Fruit fly (Drosophila melanogaster) whole organism, embryonic: Measurements from ENCODE around the gene fok.
A peak's percentile ranks its signal among the peaks of the same experiment; 100 is the strongest.

Experiments
- CG10959 ChIP-seq: fragments of 200-800 bp; sonication (Bioruptor generic); IDR thresholded peaks from 2 replicates; pipeline ENCODE4 v1.3.6; 2022; ENCODE audit warnings: missing biosample characterization, missing genetic modification characterization
- CG11560 ChIP-seq: fragments of 200-800 bp; sonication (Bioruptor generic); IDR thresholded peaks from 3 replicates; pipeline ENCODE4 v1.3.6; 2022; ENCODE audit warnings: missing biosample characterization, missing genetic modification characterization
- CG12391 ChIP-seq: fragments of 200-800 bp; sonication (Bioruptor generic); optimal IDR thresholded peaks from 3 replicates; lab custom pipeline; 2018; ENCODE audit warnings: missing biosample characterization, mild to moderate bottlenecking, missing genetic modification characterization, moderate library complexity
- CG14014 ChIP-seq: fragments of 200-800 bp; sonication (Bioruptor generic); IDR thresholded peaks from 2 replicates; pipeline ENCODE4 v1.3.6; 2022; ENCODE audit warnings: missing biosample characterization, missing genetic modification characterization
- CG14441 ChIP-seq: fragments of 200-800 bp; sonication (Bioruptor generic); IDR thresholded peaks from 2 replicates; pipeline ENCODE4 v1.3.6; 2022; ENCODE audit warnings: missing biosample characterization, missing genetic modification characterization
- CG15479 ChIP-seq: fragments of 200-800 bp; sonication (Bioruptor generic); optimal IDR thresholded peaks from 3 replicates; lab custom pipeline; 2019; ENCODE audit warnings: missing biosample characterization, mild to moderate bottlenecking, missing genetic modification characterization, moderate library complexity
- CG16815 ChIP-seq: fragments of 200-800 bp; sonication (Bioruptor generic); optimal IDR thresholded peaks from 3 replicates; lab custom pipeline; 2017; ENCODE audit warnings: missing biosample characterization, mild to moderate bottlenecking, missing genetic modification characterization
- CG17328 ChIP-seq: fragments of 200-800 bp; sonication (Bioruptor generic); IDR thresholded peaks from 2 replicates; pipeline ENCODE4 v1.3.6; 2022; ENCODE audit warnings: missing biosample characterization, missing genetic modification characterization
- CG17568 ChIP-seq: fragments of 200-800 bp; sonication (Bioruptor generic); optimal IDR thresholded peaks from 2 replicates; lab custom pipeline; 2018; ENCODE audit warnings: missing biosample characterization, mild to moderate bottlenecking, missing genetic modification characterization, moderate library complexity
- CG18599 ChIP-seq: fragments of 200-800 bp; sonication (Bioruptor generic); optimal IDR thresholded peaks from 3 replicates; lab custom pipeline; 2017; ENCODE audit warnings: missing biosample characterization, missing genetic modification characterization, mild to moderate bottlenecking, moderate library complexity, missing genetic modification reagents
- CG18619 ChIP-seq: fragments of 200-800 bp; sonication (Bioruptor generic); optimal IDR thresholded peaks from 3 replicates; lab custom pipeline; 2017; ENCODE audit warnings: missing biosample characterization, mild to moderate bottlenecking, missing genetic modification characterization
- CG30431 ChIP-seq: fragments of 200-800 bp; sonication (Bioruptor generic); optimal IDR thresholded peaks from 2 replicates; lab custom pipeline; 2017; ENCODE audit warnings: missing biosample characterization, missing genetic modification characterization
- CG31224 ChIP-seq: fragments of 200-800 bp; sonication (Bioruptor generic); IDR thresholded peaks from 2 replicates; pipeline ENCODE4 v1.3.6; 2022; ENCODE audit warnings: missing biosample characterization, missing genetic modification characterization
- CG31388 ChIP-seq: fragments of 200-800 bp; sonication (Bioruptor generic); optimal IDR thresholded peaks from 2 replicates; lab custom pipeline; 2016; ENCODE audit warnings: missing biosample characterization, missing genetic modification characterization
- CG33557 ChIP-seq: fragments of 200-800 bp; sonication (Bioruptor generic); optimal IDR thresholded peaks from 2 replicates; lab custom pipeline; 2019; ENCODE audit warnings: missing biosample characterization, mild to moderate bottlenecking, missing genetic modification characterization, moderate library complexity
- CG3847 ChIP-seq: fragments of 200-800 bp; sonication (Bioruptor generic); IDR thresholded peaks from 2 replicates; pipeline ENCODE4 v1.3.6; 2022; ENCODE audit warnings: missing biosample characterization, missing genetic modification characterization
- CG4854 ChIP-seq: fragments of 200-800 bp; sonication (Bioruptor generic); optimal IDR thresholded peaks from 2 replicates; lab custom pipeline; 2016; ENCODE audit warnings: missing biosample characterization, missing genetic modification characterization, inconsistent platforms
- CG5245 ChIP-seq: fragments of 200-800 bp; sonication (Bioruptor generic); optimal IDR thresholded peaks from 3 replicates; lab custom pipeline; 2016; ENCODE audit warnings: missing biosample characterization, missing genetic modification characterization
- CG6175 ChIP-seq: fragments of 200-800 bp; sonication (Bioruptor generic); IDR thresholded peaks from 3 replicates; pipeline ENCODE4 v1.3.6; 2022; ENCODE audit warnings: missing biosample characterization, missing genetic modification characterization
- CG7271 ChIP-seq: fragments of 200-800 bp; sonication (Bioruptor generic); optimal IDR thresholded peaks from 2 replicates; lab custom pipeline; 2018; ENCODE audit warnings: missing biosample characterization, mild to moderate bottlenecking, missing genetic modification characterization, moderate library complexity
- CG8359 ChIP-seq: fragments of 200-800 bp; sonication (Bioruptor generic); optimal IDR thresholded peaks from 2 replicates; lab custom pipeline; 2017; ENCODE audit warnings: missing biosample characterization, mild to moderate bottlenecking, missing genetic modification characterization, borderline replicate concordance
- CG8765 ChIP-seq: fragments of 200-800 bp; sonication (Bioruptor generic); IDR thresholded peaks from 2 replicates; pipeline ENCODE4 v1.3.6; 2022; ENCODE audit warnings: missing biosample characterization, missing genetic modification characterization
- Dfd ChIP-seq, 2 experiments: fragments of >200 bp; optimal IDR thresholded peaks; 2 replicates each; lab custom pipeline; 2017; ENCODE audit warnings: missing biosample characterization in 2 of 2, missing genetic modification characterization in 2 of 2
- Ets97D ChIP-seq: fragments of 200-800 bp; sonication (Bioruptor generic); optimal IDR thresholded peaks from 3 replicates; lab custom pipeline; 2016; ENCODE audit warnings: missing biosample characterization, missing genetic modification characterization
- Hmr ChIP-seq: fragments of 200-800 bp; sonication (Bioruptor generic); optimal IDR thresholded peaks from 3 replicates; lab custom pipeline; 2017; ENCODE audit warnings: mild to moderate bottlenecking, missing biosample characterization, missing genetic modification reagents, missing genetic modification characterization
- Hr39 ChIP-seq: fragments of >200 bp; optimal IDR thresholded peaks from 2 replicates; lab custom pipeline; 2017
- NC2β ChIP-seq: fragments of 200-800 bp; sonication (Bioruptor generic); optimal IDR thresholded peaks from 2 replicates; lab custom pipeline; 2016; ENCODE audit warnings: missing biosample characterization, missing genetic modification characterization
- PHDP ChIP-seq: fragments of 200-800 bp; sonication (Bioruptor generic); optimal IDR thresholded peaks from 3 replicates; lab custom pipeline; 2018; ENCODE audit warnings: missing biosample characterization, mild to moderate bottlenecking, missing genetic modification characterization, moderate library complexity
- Ptx1 ChIP-seq: fragments of 200-800 bp; sonication (Bioruptor generic); IDR thresholded peaks from 2 replicates; pipeline ENCODE4 v1.3.6; 2022; ENCODE audit warnings: missing biosample characterization, missing genetic modification characterization
- Ssrp ChIP-seq: fragments of 200-800 bp; sonication (Bioruptor generic); optimal IDR thresholded peaks from 2 replicates; lab custom pipeline; 2018; ENCODE audit warnings: missing biosample characterization, mild to moderate bottlenecking, missing genetic modification characterization, moderate library complexity
- Trl ChIP-seq, 3 experiments: fragments of >200 bp in 2 of 3; fragments of 200-800 bp in 1 of 3; sonication (Bioruptor generic) in 1 of 3; optimal IDR thresholded peaks; 2 replicates in 1 of 3; 3 replicates in 2 of 3; lab custom pipeline; 2016 to 2017; ENCODE audit warnings: missing biosample characterization in 1 of 3, missing genetic modification characterization in 1 of 3
- YL-1 ChIP-seq: fragments of 200-800 bp; sonication (Bioruptor generic); optimal IDR thresholded peaks from 3 replicates; lab custom pipeline; 2017; ENCODE audit warnings: missing biosample characterization, mild to moderate bottlenecking, missing genetic modification characterization
- ara ChIP-seq: fragments of 200-800 bp; sonication (Bioruptor generic); IDR thresholded peaks from 2 replicates; pipeline ENCODE4 v1.3.6; 2022; ENCODE audit warnings: missing biosample characterization, missing genetic modification characterization
- bigmax ChIP-seq: fragments of 200-800 bp; sonication (Bioruptor generic); optimal IDR thresholded peaks from 2 replicates; lab custom pipeline; 2018; ENCODE audit warnings: missing biosample characterization, mild to moderate bottlenecking, missing genetic modification characterization
- bsh ChIP-seq, 2 experiments: fragments of 200-800 bp; sonication (Bioruptor generic); optimal IDR thresholded peaks; 2 replicates each; lab custom pipeline; 2017 to 2018; ENCODE audit warnings: mild to moderate bottlenecking in 2 of 2, missing biosample characterization in 2 of 2, missing genetic modification characterization in 2 of 2, moderate library complexity in 1 of 2
- crp ChIP-seq, 2 experiments: fragments of 200-800 bp; sonication (Bioruptor generic); optimal IDR thresholded peaks; 2 replicates in 1 of 2; 3 replicates in 1 of 2; lab custom pipeline; 2017; ENCODE audit warnings: missing biosample characterization in 2 of 2, missing genetic modification characterization in 2 of 2, mild to moderate bottlenecking in 1 of 2, moderate library complexity in 1 of 2
- cwo ChIP-seq: fragments of 200-800 bp; sonication (Bioruptor generic); optimal IDR thresholded peaks from 3 replicates; lab custom pipeline; 2017; ENCODE audit warnings: missing biosample characterization, missing genetic modification characterization, mild to moderate bottlenecking, moderate library complexity, missing genetic modification reagents
- dm ChIP-seq: fragments of 200-800 bp; sonication (Bioruptor generic); optimal IDR thresholded peaks from 3 replicates; lab custom pipeline; 2016; ENCODE audit warnings: missing biosample characterization, missing genetic modification characterization
- ftz-f1 ChIP-seq: fragments of 200-800 bp; sonication (Bioruptor generic); optimal IDR thresholded peaks from 2 replicates; lab custom pipeline; 2016; ENCODE audit warnings: missing biosample characterization, missing genetic modification characterization
- gsb-n ChIP-seq: fragments of 200-800 bp; sonication (Bioruptor generic); optimal IDR thresholded peaks from 3 replicates; lab custom pipeline; 2018; ENCODE audit warnings: missing biosample characterization, mild to moderate bottlenecking, missing genetic modification characterization
- jigr1 ChIP-seq: fragments of 200-800 bp; sonication (Bioruptor generic); IDR thresholded peaks from 3 replicates; pipeline ENCODE4 v1.3.6; 2022; ENCODE audit warnings: missing biosample characterization, missing genetic modification characterization
- lov ChIP-seq, 2 experiments: fragments of 200-800 bp in 1 of 2; fragments of >200 bp in 1 of 2; sonication (Bioruptor generic) in 1 of 2; IDR thresholded peaks in 1 of 2; optimal IDR thresholded peaks in 1 of 2; 2 replicates in 1 of 2; 3 replicates in 1 of 2; pipeline versions ENCODE4 v1.3.6 to Lab custom; 2017 to 2022; ENCODE audit warnings: missing biosample characterization in 1 of 2, missing genetic modification characterization in 1 of 2
- nerfin-2 ChIP-seq: fragments of 200-800 bp; sonication (Bioruptor generic); IDR thresholded peaks from 2 replicates; pipeline ENCODE4 v1.3.6; 2022; ENCODE audit warnings: missing biosample characterization, missing genetic modification characterization; ENCODE audit not compliant: partially characterized antibody
- psq ChIP-seq: fragments of 200-800 bp; sonication (Bioruptor generic); optimal IDR thresholded peaks from 2 replicates; lab custom pipeline; 2017; ENCODE audit warnings: missing biosample characterization, missing genetic modification characterization
- sqz ChIP-seq: fragments of 200-800 bp; sonication (Bioruptor generic); optimal IDR thresholded peaks from 3 replicates; lab custom pipeline; 2018; ENCODE audit warnings: missing biosample characterization, mild to moderate bottlenecking, missing genetic modification characterization
- sug ChIP-seq: fragments of 200-800 bp; optimal IDR thresholded peaks from 2 replicates; lab custom pipeline; 2019; ENCODE audit warnings: missing biosample characterization, mild to moderate bottlenecking, missing genetic modification characterization, moderate library complexity
- tgo ChIP-seq: fragments of 200-800 bp; sonication (Bioruptor generic); IDR thresholded peaks from 3 replicates; pipeline ENCODE4 v1.3.6; 2022; ENCODE audit warnings: missing biosample characterization, missing genetic modification characterization
- tll ChIP-seq, 2 experiments: fragments of 200-800 bp in 1 of 2; fragments of >200 bp in 1 of 2; sonication (Bioruptor generic) in 1 of 2; optimal IDR thresholded peaks; 2 replicates each; lab custom pipeline; 2017 to 2019; ENCODE audit warnings: missing biosample characterization in 2 of 2, missing genetic modification characterization in 2 of 2, mild to moderate bottlenecking in 1 of 2, moderate library complexity in 1 of 2
- wor ChIP-seq: fragments of 200-800 bp; sonication (Bioruptor generic); IDR thresholded peaks from 2 replicates; pipeline ENCODE4 v1.3.6; 2022; ENCODE audit warnings: missing biosample characterization, missing genetic modification characterization

Gene fok

DNA sequence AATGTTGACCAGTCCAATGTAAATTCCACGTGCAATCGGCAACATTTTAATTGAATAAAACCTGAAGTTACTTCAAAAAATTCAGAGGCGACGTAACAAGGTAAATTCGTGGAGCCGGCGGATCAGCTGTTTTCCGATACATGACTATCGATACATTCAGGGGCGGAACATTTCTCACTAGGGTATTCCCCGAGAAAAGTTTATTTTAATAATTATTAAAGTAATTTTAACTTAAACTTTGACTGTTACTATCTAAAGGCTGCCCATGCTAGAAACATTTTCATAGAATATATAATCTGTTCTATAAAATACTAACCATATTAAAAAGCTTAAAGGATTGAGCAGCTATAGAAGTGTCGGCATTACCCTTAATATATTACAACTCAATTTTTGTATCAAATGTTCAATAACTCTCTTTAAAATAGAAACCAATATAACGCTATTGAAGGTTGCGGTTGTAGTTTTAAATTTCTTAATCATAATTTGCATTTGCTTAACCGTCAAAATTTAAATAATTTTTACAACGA, 12.3 kb upstream of the fok start, which contains the start of the genes mRpS18B and Kua (continued):
- TF ChIP-seq NC2β (GFP tag; lab: Kevin White, UChicago): no peak
- no peak for TF ChIP-seq ftz-f1 (GFP tag; lab: Kevin White, UChicago)
- TF ChIP-seq wor: no peak
- TF ChIP-seq crp (GFP tag; optimal IDR thresholded peaks at IDR 0.05; lab: Kevin White, UChicago): peak; percentile 64 to 94
- no peak for TF ChIP-seq tll (GFP tag; optimal IDR thresholded peaks at IDR 0.05; lab: Kevin White, UChicago)
- TF ChIP-seq CG14441 (GFP tag; lab: Robert Waterston, UW): peak; percentile 57; the same call in 1 of the 2 replicates
- TF ChIP-seq CG15479 (GFP tag; lab: Kevin White, UChicago): no peak
- no peak for TF ChIP-seq CG8359 (GFP tag; lab: Kevin White, UChicago)
- TF ChIP-seq CG3847 (GFP tag; lab: Robert Waterston, UW): peak; percentile 71
- TF ChIP-seq nerfin-2: no peak
- TF ChIP-seq lov (optimal IDR thresholded peaks at IDR 0.05; lab: Kevin White, UChicago): no peak
- TF ChIP-seq lov (GFP tag; IDR thresholded peaks at IDR 0.05; lab: Robert Waterston, UW): no peak
- TF ChIP-seq CG8765: no peak
- TF ChIP-seq CG11560 (tag; lab: Robert Waterston, UW): no peak
- TF ChIP-seq CG14014 (GFP tag; lab: Robert Waterston, UW): peak; percentile 66
- TF ChIP-seq Ssrp: peak; percentile 52
- peak; percentile 64 for TF ChIP-seq PHDP
- no peak for TF ChIP-seq sqz (GFP tag; lab: Kevin White, UChicago)
- no peak for TF ChIP-seq CG17568
- TF ChIP-seq sug (tag; lab: Kevin White, UChicago): peak; percentile 67
- TF ChIP-seq CG12391 (tag; lab: Kevin White, UChicago): peak; percentile 70
- no peak for TF ChIP-seq psq
- no peak for TF ChIP-seq YL-1 (GFP tag; lab: Kevin White, UChicago)
- no peak for TF ChIP-seq CG33557 (GFP tag; lab: Kevin White, UChicago)
- TF ChIP-seq Hr39: no peak
- peak in 1 of 2 experiments; percentile 54 for TF ChIP-seq bsh (GFP tag; optimal IDR thresholded peaks at IDR 0.05; lab: Kevin White, UChicago)
- no peak for TF ChIP-seq CG30431 (GFP tag; lab: Kevin White, UChicago)
- TF ChIP-seq Ptx1 (GFP tag; lab: Robert Waterston, UW): peak; percentile 74
- no peak for TF ChIP-seq Trl (optimal IDR thresholded peaks at IDR 0.05; lab: Kevin White, UChicago)
- TF ChIP-seq Trl (GFP tag; optimal IDR thresholded peaks at IDR 0.05; lab: Kevin White, UChicago): no peak
- TF ChIP-seq CG18599 (GFP tag; lab: Kevin White, UChicago): peak; percentile 51
- TF ChIP-seq CG16815 (GFP tag; lab: Kevin White, UChicago): no peak
- TF ChIP-seq CG31224: no peak
- peak; percentile 41 for TF ChIP-seq Ets97D
- peak; percentile 46; the same call in 1 of the 3 replicates for TF ChIP-seq tgo (GFP tag; lab: Robert Waterston, UW)
- TF ChIP-seq CG10959 (GFP tag; lab: Robert Waterston, UW): no peak
- no peak for TF ChIP-seq dm (GFP tag; lab: Kevin White, UChicago)
- no peak for TF ChIP-seq CG6175 (GFP tag; lab: Robert Waterston, UW)
- TF ChIP-seq CG18619 (GFP tag; lab: Kevin White, UChicago): peak; percentile 34
- TF ChIP-seq Hmr (GFP tag; lab: Kevin White, UChicago): peak; percentile 43
- TF ChIP-seq Dfd (GFP tag; optimal IDR thresholded peaks at IDR 0.05; lab: Kevin White, UChicago): no peak
- TF ChIP-seq CG4854 (GFP tag; lab: Kevin White, UChicago): no peak
- no peak for TF ChIP-seq jigr1 (GFP tag; lab: Robert Waterston, UW)
- TF ChIP-seq gsb-n: peak; percentile 2
- TF ChIP-seq CG31388 (GFP tag; lab: Kevin White, UChicago): no peak
- TF ChIP-seq cwo: no peak
- no peak for TF ChIP-seq CG5245 (GFP tag; lab: Kevin White, UChicago)
- no peak for TF ChIP-seq CG17328
- TF ChIP-seq CG7271 (tag; lab: Kevin White, UChicago): no peak
- TF ChIP-seq ara (GFP tag; lab: Robert Waterston, UW): no peak
- TF ChIP-seq bigmax (GFP tag; lab: Kevin White, UChicago): no peak
